Worm (Caenorhabditis elegans) whole organism, L4 larva: ENCODE results near the gene C45G9.2.
"Not testable (repeated sequence)": the region's sequence is repeated elsewhere in the genome, so short reads cannot be mapped to it uniquely, and the experiment has no call there.

Experiments
- ctbp-1 ChIP-seq: fragments of 200-800 bp; sonication (Bioruptor generic); IDR thresholded peaks from 2 replicates; pipeline ENCODE4 v1.3.6; 2022; ENCODE audit warnings: missing genetic modification reagents, missing genetic modification characterization, missing compliant biosample characterization
- hlh-30 ChIP-seq: sonication (generic microtip); optimal IDR thresholded peaks from 2 replicates; lab custom pipeline; 2017; ENCODE audit warnings: antibody characterized with exemption, mild to moderate bottlenecking, missing genetic modification characterization, missing compliant biosample characterization; ENCODE audit not compliant: insufficient read depth
- mep-1 ChIP-seq: fragments of 150-350 bp; sonication (generic microtip); optimal IDR thresholded peaks from 3 replicates; lab custom pipeline; 2014; ENCODE audit warnings: missing biosample characterization, missing genetic modification characterization
- nhr-11 ChIP-seq: fragments of 150-350 bp; optimal IDR thresholded peaks from 2 replicates; lab custom pipeline; 2014; ENCODE audit warnings: missing biosample characterization, missing genetic modification characterization
- nhr-6 ChIP-seq: fragments of 150-350 bp; optimal IDR thresholded peaks from 2 replicates; lab custom pipeline; 2014; ENCODE audit warnings: missing biosample characterization, missing genetic modification characterization
- pqm-1 ChIP-seq: sonication (generic microtip); optimal IDR thresholded peaks from 2 replicates; lab custom pipeline; 2017; ENCODE audit warnings: missing biosample characterization, missing genetic modification characterization
- set-16 ChIP-seq: fragments of 200-800 bp; sonication (Bioruptor generic); IDR thresholded peaks from 2 replicates; pipeline ENCODE4 v1.3.6; 2022; ENCODE audit warnings: missing genetic modification reagents, missing genetic modification characterization, missing compliant biosample characterization
- tra-1 ChIP-seq: fragments of 200-800 bp; sonication (Bioruptor generic); IDR thresholded peaks from 2 replicates; pipeline ENCODE4 v1.3.6; 2022; ENCODE audit warnings: missing genetic modification reagents, missing genetic modification characterization, missing compliant biosample characterization
- unc-130 ChIP-seq: sonication (generic microtip); optimal IDR thresholded peaks from 2 replicates; lab custom pipeline; 2016; ENCODE audit warnings: missing genetic modification reagents, missing genetic modification characterization, missing compliant biosample characterization
- zfp-3 ChIP-seq: fragments of 200-800 bp; sonication (Bioruptor generic); conservative IDR thresholded peaks from 2 replicates; pipeline ENCODE4 v1.3.6; 2022; ENCODE audit warnings: missing genetic modification reagents, missing genetic modification characterization, missing compliant biosample characterization

DNA sequence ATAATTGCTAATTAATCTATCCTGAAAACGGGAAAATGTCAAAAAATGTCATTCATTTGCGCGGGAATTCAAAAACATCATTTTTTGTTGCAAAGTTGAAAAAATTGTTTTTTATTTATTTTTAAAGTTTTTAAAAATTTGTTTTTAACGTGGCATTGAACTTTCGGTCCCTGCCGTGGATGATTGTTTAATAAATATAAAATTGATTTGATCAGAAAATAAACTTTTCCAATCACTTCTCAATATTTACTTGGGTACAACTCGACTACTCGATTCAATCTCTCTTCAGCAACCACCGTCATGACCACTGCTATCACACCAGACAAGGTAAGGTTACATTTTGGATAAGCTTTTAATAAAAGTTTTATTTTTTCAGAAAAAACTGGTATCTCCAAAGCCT lies 6.5 kb upstream of the C45G9.2 start, which contains the start of gene C45G9.4:
- TF ChIP-seq pqm-1 (tag; lab: Kevin White, UChicago); ctbp-1 (GFP tag; lab: Robert Waterston, UW); set-16 (GFP tag; lab: Robert Waterston, UW); zfp-3 (GFP tag; lab: Robert Waterston, UW); nhr-11; hlh-30; unc-130 (GFP tag; lab: Kevin White, UChicago); nhr-6 (tag; lab: Kevin White, UChicago); mep-1 (tag; lab: Kevin White, UChicago); tra-1: not testable (repeated sequence)
